Fruit fly (Drosophila melanogaster) whole organism, embryonic: ENCODE data around the gene CG31099.

ENCODE experiments used
- B-H1 ChIP-seq: fragments of 200-800 bp; sonication (Bioruptor generic); IDR thresholded peaks from 3 replicates; pipeline ENCODE4 v1.3.6; 2022; ENCODE audit warnings: missing biosample characterization, missing genetic modification characterization
- CG10321 ChIP-seq: fragments of 200-800 bp; sonication (Bioruptor generic); IDR thresholded peaks from 2 replicates; pipeline ENCODE4 v1.3.6; 2022; ENCODE audit warnings: missing biosample characterization, missing genetic modification characterization
- CG11695 ChIP-seq: fragments of 200-800 bp; sonication (Bioruptor generic); IDR thresholded peaks from 3 replicates; pipeline ENCODE4 v1.3.6; 2022; ENCODE audit warnings: missing biosample characterization, missing genetic modification characterization
- CG12071 ChIP-seq: fragments of 200-800 bp; sonication (Bioruptor generic); optimal IDR thresholded peaks from 3 replicates; lab custom pipeline; 2018; ENCODE audit warnings: missing biosample characterization, mild to moderate bottlenecking, missing genetic modification characterization
- CG12219 ChIP-seq: fragments of 200-800 bp; sonication (Bioruptor generic); optimal IDR thresholded peaks from 3 replicates; lab custom pipeline; 2018; ENCODE audit warnings: missing biosample characterization, mild to moderate bottlenecking, missing genetic modification characterization
- CG13296 ChIP-seq: fragments of 200-800 bp; sonication (Bioruptor generic); optimal IDR thresholded peaks from 3 replicates; lab custom pipeline; 2018; ENCODE audit warnings: missing biosample characterization, mild to moderate bottlenecking, missing genetic modification characterization
- CG13775 ChIP-seq: fragments of 200-800 bp; sonication (Bioruptor generic); optimal IDR thresholded peaks from 3 replicates; lab custom pipeline; 2017; ENCODE audit warnings: missing biosample characterization, mild to moderate bottlenecking, missing genetic modification characterization
- CG13894 ChIP-seq: fragments of 200-800 bp; sonication (Bioruptor generic); optimal IDR thresholded peaks from 3 replicates; lab custom pipeline; 2018; ENCODE audit warnings: missing biosample characterization, mild to moderate bottlenecking, missing genetic modification characterization, moderate library complexity
- CG14667 ChIP-seq: fragments of 200-800 bp; sonication (Bioruptor generic); IDR thresholded peaks from 2 replicates; pipeline ENCODE4 v1.3.6; 2022; ENCODE audit warnings: missing biosample characterization, missing genetic modification characterization
- CG2678 ChIP-seq: fragments of 200-800 bp; sonication (Bioruptor generic); optimal IDR thresholded peaks from 3 replicates; lab custom pipeline; 2019; ENCODE audit warnings: missing biosample characterization, mild to moderate bottlenecking, missing genetic modification characterization, moderate library complexity
- CG3281 ChIP-seq: fragments of 200-800 bp; sonication (Bioruptor generic); optimal IDR thresholded peaks from 3 replicates; lab custom pipeline; 2017; ENCODE audit warnings: missing biosample characterization, mild to moderate bottlenecking, missing genetic modification characterization
- CG7372 ChIP-seq: fragments of 200-800 bp; sonication (Bioruptor generic); IDR thresholded peaks from 2 replicates; pipeline ENCODE4 v1.3.6; 2022; ENCODE audit warnings: missing biosample characterization, missing genetic modification characterization
- CG7928 ChIP-seq: fragments of 200-800 bp; sonication (Bioruptor generic); optimal IDR thresholded peaks from 2 replicates; lab custom pipeline; 2017; ENCODE audit warnings: missing biosample characterization, mild to moderate bottlenecking, missing genetic modification characterization
- CG9817 ChIP-seq: fragments of 200-800 bp; sonication (Bioruptor generic); optimal IDR thresholded peaks from 2 replicates; lab custom pipeline; 2018; ENCODE audit warnings: missing biosample characterization, mild to moderate bottlenecking, missing genetic modification characterization, moderate library complexity
- CrebB ChIP-seq: fragments of 200-800 bp; sonication (Bioruptor generic); optimal IDR thresholded peaks from 3 replicates; lab custom pipeline; 2018; ENCODE audit warnings: missing biosample characterization, mild to moderate bottlenecking, missing genetic modification characterization
- D19B ChIP-seq: fragments of 200-800 bp; sonication (Bioruptor generic); optimal IDR thresholded peaks from 2 replicates; lab custom pipeline; 2017; ENCODE audit warnings: missing biosample characterization, mild to moderate bottlenecking, missing genetic modification characterization
- Dip2 ChIP-seq: fragments of 200-800 bp; sonication (Bioruptor generic); IDR thresholded peaks from 2 replicates; pipeline ENCODE4 v1.3.6; 2022; ENCODE audit warnings: missing biosample characterization, missing genetic modification characterization
- Eip74EF ChIP-seq, 2 experiments: fragments of 200-800 bp in 1 of 2; fragments of >200 bp in 1 of 2; sonication (Bioruptor generic) in 1 of 2; optimal IDR thresholded peaks; 2 replicates each; lab custom pipeline; 2017 to 2019; ENCODE audit warnings: missing biosample characterization in 2 of 2, missing genetic modification characterization in 2 of 2, mild to moderate bottlenecking in 1 of 2, moderate library complexity in 1 of 2
- GATAe ChIP-seq: fragments of 200-800 bp; sonication (Bioruptor generic); conservative IDR thresholded peaks from 2 replicates; pipeline ENCODE4 v1.3.6; 2022; ENCODE audit warnings: missing biosample characterization, missing genetic modification characterization
- Lim3 ChIP-seq: fragments of 200-800 bp; sonication (Bioruptor generic); IDR thresholded peaks from 2 replicates; pipeline ENCODE4 v1.3.6; 2022; ENCODE audit warnings: missing biosample characterization, missing genetic modification characterization
- Med ChIP-seq: fragments of 200-800 bp; sonication (Bioruptor generic); peaks from one replicate; lab custom pipeline; 2016; ENCODE audit warnings: missing biosample characterization, missing genetic modification characterization, mild to moderate bottlenecking, inconsistent platforms, moderate library complexity
- Mes4 ChIP-seq: fragments of 200-800 bp; sonication (Bioruptor generic); optimal IDR thresholded peaks from 2 replicates; lab custom pipeline; 2016; ENCODE audit warnings: missing biosample characterization, missing genetic modification characterization
- PHDP ChIP-seq: fragments of 200-800 bp; sonication (Bioruptor generic); optimal IDR thresholded peaks from 3 replicates; lab custom pipeline; 2018; ENCODE audit warnings: missing biosample characterization, mild to moderate bottlenecking, missing genetic modification characterization, moderate library complexity
- Pdp1 ChIP-seq, 2 experiments: fragments of 200-800 bp; sonication (Bioruptor generic); optimal IDR thresholded peaks; 3 replicates each; lab custom pipeline; 2016; ENCODE audit warnings: missing biosample characterization in 2 of 2, missing genetic modification characterization in 2 of 2, mild to moderate bottlenecking in 1 of 2, moderate library complexity in 1 of 2
- Stat92E ChIP-seq, 3 experiments: fragments of >200 bp in 2 of 3; fragments of 200-800 bp in 1 of 3; sonication (Bioruptor generic) in 1 of 3; optimal IDR thresholded peaks; 2 replicates each; lab custom pipeline; 2017 to 2019; ENCODE audit warnings: missing biosample characterization in 3 of 3, missing genetic modification characterization in 3 of 3, mild to moderate bottlenecking in 1 of 3, moderate library complexity in 1 of 3
- Trl ChIP-seq, 3 experiments: fragments of >200 bp in 2 of 3; fragments of 200-800 bp in 1 of 3; sonication (Bioruptor generic) in 1 of 3; optimal IDR thresholded peaks; 2 replicates in 1 of 3; 3 replicates in 2 of 3; lab custom pipeline; 2016 to 2017; ENCODE audit warnings: missing biosample characterization in 1 of 3, missing genetic modification characterization in 1 of 3
- al ChIP-seq: fragments of 200-800 bp; sonication (Bioruptor generic); IDR thresholded peaks from 2 replicates; pipeline ENCODE4 v1.3.6; 2022; ENCODE audit warnings: missing biosample characterization, missing genetic modification characterization
- caup ChIP-seq: fragments of 200-800 bp; sonication (Bioruptor generic); optimal IDR thresholded peaks from 3 replicates; lab custom pipeline; 2017; ENCODE audit warnings: missing biosample characterization, mild to moderate bottlenecking, missing genetic modification characterization, moderate library complexity; ENCODE audit not compliant: severe bottlenecking
- chinmo ChIP-seq: fragments of 200-800 bp; sonication (Bioruptor generic); IDR thresholded peaks from 4 replicates; pipeline ENCODE4 v1.3.6; 2022; ENCODE audit warnings: missing biosample characterization, missing genetic modification characterization; ENCODE audit not compliant: partially characterized antibody
- crol ChIP-seq: fragments of 200-800 bp; sonication (Bioruptor generic); IDR thresholded peaks from 2 replicates; pipeline ENCODE4 v1.3.6; 2022; ENCODE audit warnings: missing biosample characterization, missing genetic modification characterization
- exex ChIP-seq: fragments of 200-800 bp; sonication (Bioruptor generic); optimal IDR thresholded peaks from 4 replicates; lab custom pipeline; 2018; ENCODE audit warnings: missing biosample characterization, mild to moderate bottlenecking, missing genetic modification characterization, moderate library complexity
- gce ChIP-seq: fragments of 200-800 bp; sonication (Bioruptor generic); IDR thresholded peaks from 3 replicates; pipeline ENCODE4 v1.3.6; 2022; ENCODE audit warnings: missing biosample characterization, missing genetic modification characterization
- grn ChIP-seq: fragments of 200-800 bp; sonication (Bioruptor generic); optimal IDR thresholded peaks from 3 replicates; lab custom pipeline; 2017; ENCODE audit warnings: missing biosample characterization, missing genetic modification characterization
- kah ChIP-seq: fragments of 200-800 bp; sonication (Bioruptor generic); optimal IDR thresholded peaks from 2 replicates; lab custom pipeline; 2018; ENCODE audit warnings: missing biosample characterization, mild to moderate bottlenecking, missing genetic modification characterization
- lab ChIP-seq: fragments of 200-800 bp; sonication (Bioruptor generic); optimal IDR thresholded peaks from 3 replicates; lab custom pipeline; 2017; ENCODE audit warnings: missing biosample characterization, missing genetic modification characterization, mild to moderate bottlenecking, moderate library complexity, missing genetic modification reagents
- mirr ChIP-seq: fragments of 200-800 bp; sonication (Bioruptor generic); optimal IDR thresholded peaks from 3 replicates; lab custom pipeline; 2018; ENCODE audit warnings: missing biosample characterization, mild to moderate bottlenecking, missing genetic modification characterization
- pros ChIP-seq: fragments of 200-800 bp; sonication (Bioruptor generic); optimal IDR thresholded peaks from 3 replicates; lab custom pipeline; 2019; ENCODE audit warnings: missing biosample characterization, mild to moderate bottlenecking, missing genetic modification characterization, moderate library complexity
- row ChIP-seq: fragments of 200-800 bp; sonication (Bioruptor generic); IDR thresholded peaks from 3 replicates; pipeline ENCODE4 v1.3.6; 2022; ENCODE audit warnings: missing biosample characterization, missing genetic modification characterization
- sd ChIP-seq: fragments of 200-800 bp; sonication (Bioruptor generic); optimal IDR thresholded peaks from 3 replicates; lab custom pipeline; 2018; ENCODE audit warnings: missing biosample characterization, mild to moderate bottlenecking, missing genetic modification characterization, moderate library complexity
- sug ChIP-seq: fragments of 200-800 bp; optimal IDR thresholded peaks from 2 replicates; lab custom pipeline; 2019; ENCODE audit warnings: missing biosample characterization, mild to moderate bottlenecking, missing genetic modification characterization, moderate library complexity
- zen2 ChIP-seq: fragments of 200-800 bp; sonication (Bioruptor generic); IDR thresholded peaks from 3 replicates; pipeline ENCODE4 v1.3.6; 2022; ENCODE audit warnings: missing biosample characterization, missing genetic modification characterization; ENCODE audit not compliant: partially characterized antibody

Gene CG31099

DNA sequence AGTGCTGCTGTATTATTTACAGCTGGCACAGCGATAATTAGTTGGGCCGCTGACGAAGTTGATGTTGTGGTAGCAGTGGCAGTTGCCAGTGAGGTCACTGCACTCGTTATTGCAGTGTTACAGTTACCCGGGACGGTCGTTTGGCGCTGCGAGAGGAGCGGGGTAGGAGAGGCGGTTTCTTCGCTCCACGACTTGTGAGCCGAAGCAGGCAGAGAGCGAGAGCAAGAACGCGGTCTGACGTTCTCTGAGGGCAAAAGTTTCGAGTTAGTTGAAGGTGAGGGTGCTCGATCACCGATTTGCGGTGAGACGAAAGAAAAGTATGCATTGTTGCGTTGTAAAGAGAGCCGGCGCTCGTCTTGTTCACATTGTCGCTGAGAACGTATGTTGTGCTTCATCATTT is 17.8 kb upstream of the CG31099 start:
- TF ChIP-seq zen2 (GFP tag; lab: Robert Waterston, UW): 0 out of 3 replicates have a peak, but pooled peaks have one; percentile 16
- peak; percentile 59; the same call in 2 of the 4 replicates for TF ChIP-seq chinmo (GFP tag; lab: Robert Waterston, UW)
- TF ChIP-seq gce: 0 out of 3 replicates have a peak, but pooled peaks have one; percentile 20
- 0 out of 3 replicates have a peak, but pooled peaks have one; percentile 6 for TF ChIP-seq row (GFP tag; lab: Robert Waterston, UW)
- TF ChIP-seq crol (GFP tag; lab: Robert Waterston, UW): peak; percentile 90

- TF ChIP-seq pros (GFP tag; lab: Kevin White, UChicago) (no peak), exex (tag; lab: Kevin White, UChicago) (peak; percentile 20), al (no peak)
Measured at dm6 chr3R:25322657-25323056, 11.9 kb upstream of the CG31099 start, which contains the start of gene CG10562. Gene CG10562, minus strand, starts transcription at chr3R:25322757.

dm6 chr3R:25321681-25322080 is 10.9 kb upstream of the CG31099 start:
- TF ChIP-seq exex (tag; lab: Kevin White, UChicago) (peak; percentile 65), CG12071 (GFP tag; lab: Kevin White, UChicago) (no peak)

DNA sequence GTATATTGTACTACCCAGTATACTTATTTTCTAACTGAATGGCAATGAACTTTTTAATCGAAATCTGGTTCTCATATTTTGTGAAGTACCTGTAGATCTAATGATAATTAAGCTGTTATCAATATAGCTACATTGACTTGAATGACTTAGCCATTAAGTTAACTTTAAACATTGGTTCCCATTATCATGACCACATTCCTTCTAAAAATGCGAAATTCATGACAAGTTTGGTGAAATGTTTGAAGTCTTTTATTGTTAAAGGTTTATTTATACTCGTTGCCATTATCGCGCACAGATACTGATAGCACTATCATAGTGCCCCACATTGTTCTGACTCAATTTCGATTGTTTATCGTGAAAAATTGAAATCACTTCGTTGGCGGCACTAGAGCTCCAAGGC is 10.2 kb upstream of the CG31099 start:
- no peak for TF ChIP-seq kah
- TF ChIP-seq B-H1 (GFP tag; lab: Robert Waterston, UW): no peak
- no peak for TF ChIP-seq CG9817
- peak; percentile 14 for TF ChIP-seq lab (GFP tag; lab: Kevin White, UChicago)
- 0 out of 2 replicates have a peak, but pooled peaks have one; percentile 40 for TF ChIP-seq GATAe
- TF ChIP-seq exex (tag; lab: Kevin White, UChicago): peak; percentile 84
- TF ChIP-seq Mes4 (GFP tag; lab: Kevin White, UChicago): no peak
- TF ChIP-seq Med (GFP tag; lab: Kevin White, UChicago): peak; percentile 33
- 0 out of 2 replicates have a peak, but pooled peaks have one; percentile 26 for TF ChIP-seq Lim3
- TF ChIP-seq CrebB (tag; lab: Kevin White, UChicago): no peak
- TF ChIP-seq Pdp1 (GFP tag; optimal IDR thresholded peaks at IDR 0.05; lab: Kevin White, UChicago): no peak
- no peak for TF ChIP-seq Dip2 (GFP tag; lab: Robert Waterston, UW)
- TF ChIP-seq Stat92E (GFP tag; optimal IDR thresholded peaks at IDR 0.05; lab: Kevin White, UChicago): no peak
- TF ChIP-seq mirr (GFP tag; lab: Kevin White, UChicago): peak; percentile 36
- TF ChIP-seq sug (tag; lab: Kevin White, UChicago): peak; percentile 86
- TF ChIP-seq sd: peak; percentile 91
- peak in 1 of 2 experiments; percentile 1 for TF ChIP-seq Trl (optimal IDR thresholded peaks at IDR 0.05; lab: Kevin White, UChicago)
- TF ChIP-seq Trl (GFP tag; optimal IDR thresholded peaks at IDR 0.05; lab: Kevin White, UChicago): no peak
- no peak for TF ChIP-seq CG7928 (GFP tag; lab: Kevin White, UChicago)
- TF ChIP-seq CG13775 (GFP tag; lab: Kevin White, UChicago): no peak
- TF ChIP-seq grn (GFP tag; lab: Kevin White, UChicago): peak; percentile 69

DNA sequence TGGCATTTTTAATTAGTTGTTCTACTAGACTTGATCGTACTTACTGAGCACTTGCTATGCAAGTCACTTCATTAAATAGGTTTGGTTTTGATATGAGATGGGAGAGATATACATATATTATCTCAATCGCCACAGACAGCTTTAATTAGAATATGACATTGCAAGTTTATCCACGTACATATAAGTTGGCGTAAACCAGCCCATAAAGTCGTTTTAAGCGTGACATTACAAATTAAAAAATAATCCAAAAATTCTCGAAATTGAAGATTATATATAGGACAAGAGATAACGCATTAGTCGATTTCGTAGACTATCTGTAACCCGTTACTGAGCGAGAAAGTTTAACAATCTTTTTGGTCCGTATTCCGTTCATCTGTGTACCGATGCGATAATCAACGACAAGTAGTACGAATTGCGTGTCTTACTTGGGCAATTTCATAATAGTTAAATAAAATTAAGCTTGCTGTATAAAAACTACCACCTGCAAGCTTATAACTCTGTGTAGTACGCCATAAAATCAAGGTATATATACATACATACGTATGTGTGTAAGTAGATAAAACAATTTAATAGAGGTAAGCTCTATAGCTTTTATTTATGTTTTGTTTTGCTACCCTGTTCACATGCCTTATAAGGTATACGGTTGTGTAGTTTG is 9.4 kb upstream of the CG31099 start, which contains the start of gene CG10560:
Gene CG10560 (minus strand): TSS at position 51 of the 655 bp plus-strand sequence.
- no peak for TF ChIP-seq PHDP (tag; lab: Kevin White, UChicago)
- peak; percentile 43 for TF ChIP-seq CG2678 (tag; lab: Kevin White, UChicago)
- peak; percentile 67 for TF ChIP-seq CG13894 (tag; lab: Kevin White, UChicago)
- TF ChIP-seq CG13296 (GFP tag; lab: Kevin White, UChicago): peak; percentile 46
- peak in 1 of 2 experiments; percentile 7 for TF ChIP-seq Eip74EF (GFP tag; optimal IDR thresholded peaks at IDR 0.05; lab: Kevin White, UChicago)
- TF ChIP-seq CG14667 (GFP tag; lab: Robert Waterston, UW): no peak
- TF ChIP-seq D19B (GFP tag; lab: Kevin White, UChicago): peak; percentile 86
- TF ChIP-seq CG3281 (GFP tag; lab: Kevin White, UChicago): peak; percentile 1
- TF ChIP-seq CG7372 (GFP tag; lab: Robert Waterston, UW): no peak
- no peak for TF ChIP-seq CG11695 (GFP tag; lab: Robert Waterston, UW)
- TF ChIP-seq caup (GFP tag; lab: Kevin White, UChicago): no peak
- TF ChIP-seq sug (tag; lab: Kevin White, UChicago): peak; percentile 69
- no peak for TF ChIP-seq CG12219 (GFP tag; lab: Kevin White, UChicago)
- no peak for TF ChIP-seq CG10321 (GFP tag; lab: Robert Waterston, UW)
